Fruit fly (Drosophila melanogaster) whole organism, wandering third instar larva: ENCODE results near the gene EloB.
A peak's percentile ranks its signal among the peaks of the same experiment; 100 is the strongest.

Source experiments
- Abd-B ChIP-seq: fragments of >200 bp; optimal IDR thresholded peaks from 2 replicates; lab custom pipeline; 2017; ENCODE audit warnings: missing biosample characterization, missing genetic modification characterization
- CG32264 ChIP-seq: fragments of 200-800 bp; sonication (Bioruptor generic); optimal IDR thresholded peaks from 2 replicates; lab custom pipeline; 2016; ENCODE audit warnings: missing biosample characterization, missing genetic modification characterization
- CG9705 ChIP-seq: fragments of 200-800 bp; sonication (Bioruptor generic); optimal IDR thresholded peaks from 2 replicates; lab custom pipeline; 2018; ENCODE audit warnings: missing biosample characterization, mild to moderate bottlenecking, missing genetic modification characterization
- CrebA ChIP-seq: fragments of 200-800 bp; sonication (Bioruptor generic); optimal IDR thresholded peaks from 2 replicates; lab custom pipeline; 2016; ENCODE audit warnings: missing biosample characterization, mild to moderate bottlenecking, missing genetic modification characterization, borderline replicate concordance
- Dfd ChIP-seq: fragments of >200 bp; optimal IDR thresholded peaks from 2 replicates; lab custom pipeline; 2017; ENCODE audit warnings: missing biosample characterization, missing genetic modification characterization
- Dif ChIP-seq: fragments of 200-275, 200-300 bp; sonication (Bioruptor generic); optimal IDR thresholded peaks from 2 replicates; lab custom pipeline; 2018; ENCODE audit warnings: missing biosample characterization, missing genetic modification characterization; ENCODE audit not compliant: partially characterized antibody
- GATAd ChIP-seq: sonication (Bioruptor generic); optimal IDR thresholded peaks from 2 replicates; lab custom pipeline; 2016; ENCODE audit warnings: missing biosample characterization, missing genetic modification characterization
- HLH106 ChIP-seq: fragments of 200-800 bp; optimal IDR thresholded peaks from 3 replicates; lab custom pipeline; 2019; ENCODE audit warnings: missing biosample characterization, mild to moderate bottlenecking, missing genetic modification characterization, moderate library complexity
- Hnf4 ChIP-seq: fragments of 200-800 bp; sonication (Bioruptor generic); optimal IDR thresholded peaks from 2 replicates; lab custom pipeline; 2016; ENCODE audit warnings: missing biosample characterization, mild to moderate bottlenecking, missing genetic modification characterization
- Hr78 ChIP-seq: fragments of >200 bp; optimal IDR thresholded peaks from 2 replicates; lab custom pipeline; 2017; ENCODE audit warnings: missing biosample characterization, missing genetic modification characterization
- Hr83 ChIP-seq: fragments of 200-300 bp; sonication (Bioruptor generic); optimal IDR thresholded peaks from 2 replicates; lab custom pipeline; 2016; ENCODE audit warnings: missing biosample characterization, mild to moderate bottlenecking, missing genetic modification characterization, moderate library complexity; ENCODE audit not compliant: poor library complexity, severe bottlenecking
- Jra ChIP-seq: sonication (Bioruptor generic); optimal IDR thresholded peaks from 2 replicates; lab custom pipeline; 2016; ENCODE audit warnings: missing biosample characterization, missing genetic modification characterization
- Mio ChIP-seq: sonication (Bioruptor generic); optimal IDR thresholded peaks from 2 replicates; lab custom pipeline; 2016; ENCODE audit warnings: missing biosample characterization, missing genetic modification characterization
- Myc ChIP-seq: fragments of >200 bp; optimal IDR thresholded peaks from 2 replicates; lab custom pipeline; 2017
- N ChIP-seq: fragments of >200 bp; optimal IDR thresholded peaks from 2 replicates; lab custom pipeline; 2018; ENCODE audit warnings: missing biosample characterization, missing external identifiers, missing genetic modification characterization
- OdsH ChIP-seq: fragments of 200-800 bp; sonication (Bioruptor generic); optimal IDR thresholded peaks from 2 replicates; lab custom pipeline; 2016; ENCODE audit warnings: missing biosample characterization, mild to moderate bottlenecking, missing genetic modification characterization
- Rel ChIP-seq, 2 experiments: fragments of 200-800 bp; sonication (Bioruptor generic) in 1 of 2; optimal IDR thresholded peaks; 2 replicates in 1 of 2; 3 replicates in 1 of 2; lab custom pipeline; 2016 to 2019; ENCODE audit warnings: mild to moderate bottlenecking in 2 of 2, missing biosample characterization in 2 of 2, missing genetic modification characterization in 2 of 2, moderate library complexity in 1 of 2
- Sp1 ChIP-seq: fragments of 200-800 bp; sonication (Bioruptor generic); optimal IDR thresholded peaks from 3 replicates; lab custom pipeline; 2019; ENCODE audit warnings: missing biosample characterization, mild to moderate bottlenecking, missing genetic modification characterization, moderate library complexity
- Vsx2 ChIP-seq: fragments of 200-300, 225-300 bp; sonication (Bioruptor generic); optimal IDR thresholded peaks from 2 replicates; lab custom pipeline; 2018; ENCODE audit warnings: missing biosample characterization, missing genetic modification characterization; ENCODE audit not compliant: partially characterized antibody
- br ChIP-seq: fragments of 200-800 bp; sonication (Bioruptor generic); optimal IDR thresholded peaks from 2 replicates; lab custom pipeline; 2016; ENCODE audit warnings: missing biosample characterization, missing genetic modification characterization
- brk ChIP-seq: fragments of 200-800 bp; sonication (Bioruptor generic); optimal IDR thresholded peaks from 2 replicates; lab custom pipeline; 2016; ENCODE audit warnings: missing biosample characterization, mild to moderate bottlenecking, missing genetic modification characterization
- dl ChIP-seq, 2 experiments: fragments of 175-275, 200-275 bp in 1 of 2; fragments of 200-275 bp in 1 of 2; sonication (Bioruptor generic); optimal IDR thresholded peaks; lab custom pipeline; 2018; ENCODE audit warnings: mild to moderate bottlenecking in 2 of 2, missing biosample characterization in 2 of 2, missing genetic modification characterization in 2 of 2, moderate library complexity in 2 of 2; ENCODE audit not compliant: partially characterized antibody in 2 of 2, insufficient read depth in 1 of 2
- dmrt93B ChIP-seq: fragments of 200-800 bp; sonication (Bioruptor generic); optimal IDR thresholded peaks from 2 replicates; lab custom pipeline; 2018; ENCODE audit warnings: missing biosample characterization, mild to moderate bottlenecking, missing genetic modification characterization
- dsf ChIP-seq: sonication (Bioruptor generic); optimal IDR thresholded peaks from 2 replicates; lab custom pipeline; 2016; ENCODE audit warnings: missing biosample characterization, missing genetic modification characterization, borderline replicate concordance
- ey ChIP-seq: fragments of 200-800 bp; sonication (Bioruptor generic); optimal IDR thresholded peaks from 2 replicates; lab custom pipeline; 2016; ENCODE audit warnings: missing biosample characterization, missing genetic modification characterization
- foxo ChIP-seq, 2 experiments: fragments of 200-800 bp; sonication (Bioruptor generic); optimal IDR thresholded peaks; 2 replicates in 1 of 2; 3 replicates in 1 of 2; lab custom pipeline; 2016 to 2017; ENCODE audit warnings: missing biosample characterization in 2 of 2, missing genetic modification characterization in 2 of 2
- fru ChIP-seq: fragments of 200-800 bp; sonication (Bioruptor generic); optimal IDR thresholded peaks from 3 replicates; lab custom pipeline; 2016; ENCODE audit warnings: missing biosample characterization, mild to moderate bottlenecking, missing genetic modification characterization
- h ChIP-seq: fragments of 200-800 bp; sonication (Bioruptor generic); optimal IDR thresholded peaks from 3 replicates; lab custom pipeline; 2016; ENCODE audit warnings: missing biosample characterization, mild to moderate bottlenecking, missing genetic modification characterization
- jim ChIP-seq: fragments of 175-275, 200-325 bp; sonication (Bioruptor generic); optimal IDR thresholded peaks from 2 replicates; lab custom pipeline; 2016; ENCODE audit warnings: missing biosample characterization, mild to moderate bottlenecking, missing genetic modification characterization
- lola ChIP-seq: fragments of >200 bp; optimal IDR thresholded peaks from 2 replicates; lab custom pipeline; 2017; ENCODE audit warnings: missing biosample characterization, missing genetic modification characterization
- pan ChIP-seq: fragments of >200 bp; optimal IDR thresholded peaks from 2 replicates; lab custom pipeline; 2017
- psq ChIP-seq: fragments of 200-800 bp; sonication (Bioruptor generic); optimal IDR thresholded peaks from 3 replicates; lab custom pipeline; 2017; ENCODE audit warnings: missing biosample characterization, mild to moderate bottlenecking, missing genetic modification characterization, moderate library complexity
- rgr ChIP-seq: fragments of 200-800 bp; sonication (Bioruptor generic); optimal IDR thresholded peaks from 3 replicates; lab custom pipeline; 2016; ENCODE audit warnings: missing biosample characterization, mild to moderate bottlenecking, missing genetic modification characterization
- sage ChIP-seq: fragments of 200-800 bp; sonication (Bioruptor generic); optimal IDR thresholded peaks from 2 replicates; lab custom pipeline; 2016; ENCODE audit warnings: missing biosample characterization, mild to moderate bottlenecking, missing genetic modification characterization
- sv ChIP-seq: fragments of 200-800 bp; sonication (Bioruptor generic); optimal IDR thresholded peaks from 3 replicates; lab custom pipeline; 2016; ENCODE audit warnings: missing biosample characterization, missing genetic modification characterization
- tai ChIP-seq: sonication (Bioruptor generic); optimal IDR thresholded peaks from 2 replicates; lab custom pipeline; 2016; ENCODE audit warnings: missing biosample characterization, missing genetic modification characterization
- usp ChIP-seq: fragments of >200 bp; optimal IDR thresholded peaks from 2 replicates; lab custom pipeline; 2017; ENCODE audit warnings: missing biosample characterization, missing genetic modification characterization
- woc ChIP-seq: sonication (Bioruptor generic); optimal IDR thresholded peaks from 2 replicates; lab custom pipeline; 2016; ENCODE audit warnings: missing biosample characterization, mild to moderate bottlenecking, missing genetic modification characterization

Gene EloB

dm6 chr3R:20579816-20580215 is at the start of gene EloB, which contains the start of gene Srp14:
TSS of gene EloB (minus strand) at chr3R:20579850.
TSS of gene Srp14 (plus strand) at chr3R:20580115.
- TF ChIP-seq woc (GFP tag; lab: Kevin White, UChicago) (no peak), foxo (GFP tag; optimal IDR thresholded peaks at IDR 0.05; lab: Kevin White, UChicago) (peak; percentile 57 to 88), jim (GFP tag; lab: Kevin White, UChicago) (no peak), tai (GFP tag; lab: Kevin White, UChicago) (no peak), OdsH (GFP tag; lab: Kevin White, UChicago) (peak; percentile 80), Vsx2 (GFP tag; lab: Kevin White, UChicago) (no peak), CrebA (GFP tag; lab: Kevin White, UChicago) (no peak), Mio (GFP tag; lab: Kevin White, UChicago) (no peak), rgr (GFP tag; lab: Kevin White, UChicago) (peak; percentile 88), Dif (GFP tag; lab: Kevin White, UChicago) (no peak), h (GFP tag; lab: Kevin White, UChicago) (peak; percentile 86), br (GFP tag; lab: Kevin White, UChicago) (peak; percentile 86), GATAd (no peak), Jra (GFP tag; lab: Kevin White, UChicago) (peak; percentile 92), psq (GFP tag; lab: Kevin White, UChicago) (peak; percentile 74), sage (GFP tag; lab: Kevin White, UChicago) (no peak), CG32264 (peak; percentile 49), Rel (GFP tag; optimal IDR thresholded peaks at IDR 0.05; lab: Kevin White, UChicago) (no peak), Rel (tag; optimal IDR thresholded peaks at IDR 0.05; lab: Kevin White, UChicago) (peak; percentile 68), ey (peak; percentile 86), dmrt93B (no peak), Sp1 (GFP tag; lab: Kevin White, UChicago) (peak; percentile 83), N (GFP tag; lab: Kevin White, UChicago) (no peak), brk (GFP tag; lab: Kevin White, UChicago) (no peak), fru (GFP tag; lab: Kevin White, UChicago) (peak; percentile 83), Abd-B (GFP tag; lab: Kevin White, UChicago) (no peak), sv (GFP tag; lab: Kevin White, UChicago) (peak; percentile 77), Hnf4 (GFP tag; lab: Kevin White, UChicago) (peak; percentile 92), usp (no peak), dsf (GFP tag; lab: Kevin White, UChicago) (no peak), pan (no peak), HLH106 (peak; percentile 87), Hr83 (GFP tag; lab: Kevin White, UChicago) (peak; percentile 81), CG9705 (peak; percentile 71), lola (GFP tag; lab: Kevin White, UChicago) (no peak), Hr78 (GFP tag; lab: Kevin White, UChicago) (no peak), Myc (no peak), Dfd (GFP tag; lab: Kevin White, UChicago) (no peak), dl (GFP tag; optimal IDR thresholded peaks at IDR 0.05; lab: Kevin White, UChicago; ENCODE audit: insufficient read depth in 1 of 2, partially characterized antibody in 2 of 2) (no peak)

dm6 chr3R:20626123-20626522 is 46.5 kb upstream of the EloB start:
- TF ChIP-seq CrebA (GFP tag; lab: Kevin White, UChicago) (no peak), dl (GFP tag; optimal IDR thresholded peaks at IDR 0.05; lab: Kevin White, UChicago; ENCODE audit: insufficient read depth in 1 of 2, partially characterized antibody in 2 of 2) (no peak), CG9705 (no peak), sv (GFP tag; lab: Kevin White, UChicago) (no peak), Sp1 (GFP tag; lab: Kevin White, UChicago) (no peak), HLH106 (no peak), dsf (GFP tag; lab: Kevin White, UChicago) (no peak), fru (GFP tag; lab: Kevin White, UChicago) (no peak), Mio (GFP tag; lab: Kevin White, UChicago) (no peak), Vsx2 (GFP tag; lab: Kevin White, UChicago) (no peak), lola (GFP tag; lab: Kevin White, UChicago) (no peak)
